Fruit fly (Drosophila melanogaster): Measurements from ENCODE around the gene AP-2sigma.

Gene AP-2sigma

DNA sequence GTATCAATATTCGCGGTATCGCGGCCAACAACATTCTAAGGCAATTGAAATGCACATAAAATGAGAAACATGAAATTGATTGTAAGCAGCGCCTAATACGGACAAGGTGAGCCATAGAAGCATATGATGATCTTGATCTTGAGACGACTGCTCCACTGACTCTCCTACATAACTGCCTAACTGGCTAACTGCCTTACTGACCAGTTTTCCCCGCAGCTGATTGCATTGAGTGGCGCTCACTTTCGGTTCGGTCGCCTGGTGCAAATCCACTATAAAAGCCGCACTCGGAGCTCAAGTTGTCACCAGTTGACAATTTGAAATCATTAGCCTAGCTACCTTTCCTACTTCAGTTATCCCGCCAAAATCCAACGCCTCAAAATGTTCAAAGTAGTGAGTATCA lies 13.0 kb upstream of the AP-2sigma start, which contains the start of gene CG17298:
CG17298 (plus strand) TSS at position 301 of the 400 bp plus-strand sequence.
- TF ChIP-seq CG6808 (GFP tag; optimal IDR thresholded peaks at IDR 0.05) (no peak), Smox (GFP tag; optimal IDR thresholded peaks at IDR 0.05) (no peak), Hr38 (GFP tag; optimal IDR thresholded peaks at IDR 0.05) (no peak), salr (GFP tag; optimal IDR thresholded peaks at IDR 0.05) (no peak), vri (GFP tag; optimal IDR thresholded peaks at IDR 0.05) (no peak), CG34406 (GFP tag; optimal IDR thresholded peaks at IDR 0.05) (no peak), Blimp-1 (GFP tag; optimal IDR thresholded peaks at IDR 0.05) (no peak), Eip78C (GFP tag) (no peak), CG6276 (GFP tag; optimal IDR thresholded peaks at IDR 0.05) (no peak), OdsH (GFP tag; optimal IDR thresholded peaks at IDR 0.05) (no peak)

DNA sequence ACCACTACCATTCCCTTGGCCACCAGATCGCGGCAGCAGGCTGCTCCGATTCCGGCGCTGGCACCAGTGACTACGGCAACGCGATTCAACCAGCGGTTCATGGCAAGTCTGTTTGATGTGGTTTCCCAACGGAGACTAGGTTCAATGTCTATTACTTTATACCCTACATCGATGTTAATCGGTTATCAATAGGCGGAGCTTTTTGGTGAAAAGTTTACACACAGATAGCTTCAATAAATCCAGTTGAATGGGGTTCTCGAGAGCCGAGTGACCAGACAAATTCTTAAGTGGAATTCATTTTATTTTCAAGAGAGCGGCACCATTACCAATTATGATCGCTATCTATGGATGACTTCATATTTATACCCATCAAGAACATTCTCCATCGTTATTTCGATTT lies 6.2 kb upstream of the AP-2sigma start, which contains the start of gene CG3301:
CG3301 (minus strand) TSS at position 139 of the 400 bp plus-strand sequence.
- TF ChIP-seq Hr4 (GFP tag; optimal IDR thresholded peaks at IDR 0.05): no peak
- TF ChIP-seq svp (GFP tag): peak; percentile 77

DNA sequence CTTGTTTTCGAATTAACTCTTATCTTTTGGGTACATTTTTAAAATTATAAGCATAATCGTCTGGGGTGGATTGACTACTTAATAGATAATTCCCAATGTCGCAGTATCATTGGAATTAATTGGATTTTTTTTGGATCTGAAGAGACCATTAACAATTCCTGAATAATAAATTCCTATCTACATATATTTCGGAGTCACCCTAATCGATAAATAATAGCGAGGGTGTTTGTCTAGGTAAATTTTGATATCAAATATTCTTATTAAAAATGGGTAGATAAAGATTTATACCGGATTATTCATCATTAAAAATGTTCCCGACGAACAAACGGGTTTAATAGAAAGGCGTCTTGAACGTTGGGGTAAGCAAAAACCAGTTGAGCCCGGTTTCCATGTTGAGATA lies 5.0 kb upstream of the AP-2sigma start:
- TF ChIP-seq eg (GFP tag; IDR thresholded peaks at IDR 0.05) (no peak), Eip78C (GFP tag) (peak; percentile 51)

DNA sequence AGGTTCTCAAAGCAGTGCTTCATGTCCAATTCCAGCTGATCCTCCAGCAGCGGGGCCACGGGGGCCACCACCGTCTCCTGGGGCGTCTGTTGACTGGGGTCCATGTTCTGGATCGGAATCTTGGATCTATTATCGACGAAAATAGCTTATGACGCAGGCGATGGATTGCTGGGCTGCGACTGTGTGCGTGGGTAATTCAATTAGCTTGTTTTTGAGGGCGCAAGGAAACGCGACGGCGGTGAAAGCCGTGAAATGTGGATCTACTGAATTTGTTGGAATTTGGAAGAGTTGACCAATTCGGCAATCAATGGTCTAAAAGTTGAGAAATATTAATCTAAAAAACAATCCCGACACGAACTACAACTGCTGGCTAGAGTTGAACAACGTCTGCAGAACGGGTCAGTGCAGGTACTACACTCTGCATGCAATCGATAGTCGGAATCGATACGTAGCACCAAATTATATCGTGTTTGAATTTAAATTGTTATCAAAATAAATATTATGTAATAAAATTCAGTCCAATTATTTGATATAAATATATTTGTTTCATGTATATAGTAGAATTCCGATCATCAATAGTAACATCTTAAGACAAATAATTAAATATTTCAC lies 3.7 kb upstream of the AP-2sigma start, which contains the start of gene CG3308:
CG3308 (minus strand) TSS at position 391 of the 612 bp plus-strand sequence.
- TF ChIP-seq Ets96B (tag; optimal IDR thresholded peaks at IDR 0.05) (no peak), CG32006 (GFP tag; optimal IDR thresholded peaks at IDR 0.05) (no peak), CG9139 (GFP tag; optimal IDR thresholded peaks at IDR 0.05) (no peak), acj6 (GFP tag; optimal IDR thresholded peaks at IDR 0.05) (peak; percentile 4), Eip75B (GFP tag; optimal IDR thresholded peaks at IDR 0.05) (peak; percentile 29), CG11902 (GFP tag; optimal IDR thresholded peaks at IDR 0.05) (no peak), net (GFP tag; optimal IDR thresholded peaks at IDR 0.05) (no peak), CG11294 (GFP tag; IDR thresholded peaks at IDR 0.05) (no peak), fd85E (GFP tag; optimal IDR thresholded peaks at IDR 0.05) (no peak), achi (GFP tag; optimal IDR thresholded peaks at IDR 0.05) (peak; percentile 2), Blimp-1 (GFP tag; optimal IDR thresholded peaks at IDR 0.05) (no peak), CG6808 (GFP tag; optimal IDR thresholded peaks at IDR 0.05) (no peak), Hr39 (GFP tag; optimal IDR thresholded peaks at IDR 0.05) (peak; percentile 16), CG10631 (GFP tag; optimal IDR thresholded peaks at IDR 0.05) (peak; percentile 20), Sox14 (GFP tag; optimal IDR thresholded peaks at IDR 0.05) (peak; percentile 13), spab (GFP tag; optimal IDR thresholded peaks at IDR 0.05) (no peak), svp (GFP tag) (peak; percentile 67), esn (GFP tag; optimal IDR thresholded peaks at IDR 0.05) (peak; percentile 57), Eip93F (GFP tag; optimal IDR thresholded peaks at IDR 0.05) (no peak), salr (GFP tag; optimal IDR thresholded peaks at IDR 0.05) (no peak), Hr4 (GFP tag; optimal IDR thresholded peaks at IDR 0.05) (peak; percentile 8), Sox102F (GFP tag; optimal IDR thresholded peaks at IDR 0.05) (peak; percentile 15), vri (GFP tag; optimal IDR thresholded peaks at IDR 0.05) (peak; percentile 96), cyc (GFP tag; optimal IDR thresholded peaks at IDR 0.05) (peak; percentile 37), Lpt (GFP tag; optimal IDR thresholded peaks at IDR 0.05) (no peak), CG31627 (GFP tag; optimal IDR thresholded peaks at IDR 0.05) (peak; percentile 35), Eip78C (GFP tag) (peak; percentile 82), Met (GFP tag; optimal IDR thresholded peaks at IDR 0.05) (no peak), Gug (GFP tag; IDR thresholded peaks at IDR 0.05) (no peak), CG7368 (GFP tag; optimal IDR thresholded peaks at IDR 0.05) (no peak), CG8319 (GFP tag; optimal IDR thresholded peaks at IDR 0.05) (no peak), pdm3 (GFP tag; optimal IDR thresholded peaks at IDR 0.05) (no peak), CG6163 (GFP tag; IDR thresholded peaks at IDR 0.05) (no peak), CG15336 (GFP tag; IDR thresholded peaks at IDR 0.05) (no peak), lz (GFP tag; optimal IDR thresholded peaks at IDR 0.05) (peak; percentile 39), CG6276 (GFP tag; optimal IDR thresholded peaks at IDR 0.05) (no peak), ss (GFP tag; optimal IDR thresholded peaks at IDR 0.05) (peak in 1 of 2 experiments; percentile 7), fd59A (GFP tag; optimal IDR thresholded peaks at IDR 0.05) (no peak), OdsH (GFP tag; optimal IDR thresholded peaks at IDR 0.05) (peak; percentile 34), CG4318 (GFP tag; optimal IDR thresholded peaks at IDR 0.05) (no peak)
